Worm (Caenorhabditis elegans) whole organism, L3 larva: ENCODE data around the gene mig-10.

Experiments
- pha-4 ChIP-seq: fragments of 150-350 bp; optimal IDR thresholded peaks from 2 replicates; lab custom pipeline; 2014; ENCODE audit warnings: missing biosample characterization, missing genetic modification reagents, missing genetic modification characterization
- unc-39 ChIP-seq: sonication (generic microtip); optimal IDR thresholded peaks from 4 replicates; lab custom pipeline; 2017; ENCODE audit warnings: missing biosample characterization, missing genetic modification characterization

DNA sequence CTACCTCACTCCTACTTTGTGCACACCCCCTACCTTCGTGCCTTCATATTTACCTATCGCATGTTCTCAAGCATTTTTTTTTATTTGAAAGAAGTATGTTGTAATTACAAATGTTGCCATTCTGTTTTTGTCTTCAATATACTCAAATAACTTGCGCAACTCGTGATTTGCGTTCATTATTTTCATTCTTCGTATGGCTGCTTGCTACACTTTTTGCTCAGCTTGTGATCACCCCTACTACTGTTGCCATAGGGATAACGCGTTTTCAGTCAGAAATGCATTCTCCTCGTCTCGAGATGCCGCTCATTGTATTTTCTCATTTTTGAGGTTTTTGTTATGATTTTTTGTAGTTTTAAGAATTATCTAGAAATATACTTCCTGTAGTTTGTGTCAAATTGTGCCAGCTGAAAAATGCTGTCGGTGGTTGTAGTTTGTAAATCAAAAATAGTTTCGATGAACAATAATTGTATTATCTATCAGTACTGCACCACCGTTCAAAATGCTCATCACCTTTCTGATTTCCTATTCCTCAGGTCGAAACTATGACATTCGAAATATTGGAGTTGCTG, 43.8 kb downstream of the mig-10 start, which contains the start of gene F10E9.1:
- TF ChIP-seq pha-4 (tag; lab: Kevin White, UChicago) (no peak), unc-39 (tag; lab: Kevin White, UChicago) (no peak)
